Fruit fly (Drosophila melanogaster): ENCODE results near the gene Neb-cGP.

Gene Neb-cGP

dm6 chrX:10484206-10485112 lies 23.9 kb downstream of the Neb-cGP start (continued):
- TF ChIP-seq TFAM (GFP tag; optimal IDR thresholded peaks at IDR 0.05) (no peak), rib (GFP tag; IDR thresholded peaks at IDR 0.05) (no peak), bigmax (GFP tag; optimal IDR thresholded peaks at IDR 0.05) (no peak), hkb (optimal IDR thresholded peaks at IDR 0.05) (no peak), hkb (GFP tag; IDR thresholded peaks at IDR 0.05) (no peak), pnt (GFP tag; optimal IDR thresholded peaks at IDR 0.05) (no peak), CG10543 (GFP tag; optimal IDR thresholded peaks at IDR 0.05) (peak; percentile 22), Fer1 (GFP tag; optimal IDR thresholded peaks at IDR 0.05) (no peak), sug (tag; optimal IDR thresholded peaks at IDR 0.05) (peak; percentile 58), Pdp1 (GFP tag; optimal IDR thresholded peaks at IDR 0.05) (peak in 1 of 2 experiments; percentile 26), Rfx (GFP tag; IDR thresholded peaks at IDR 0.05) (0 out of 2 replicates have a peak, but pooled peaks have one; percentile 11), CG7839 (tag; optimal IDR thresholded peaks at IDR 0.05) (no peak), dati (GFP tag; IDR thresholded peaks at IDR 0.05) (no peak), row (GFP tag; IDR thresholded peaks at IDR 0.05) (peak; percentile 27; the same call in 1 of the 3 replicates), Xbp1 (GFP tag; optimal IDR thresholded peaks at IDR 0.05) (no peak), Med (GFP tag) (peak; percentile 57), mirr (GFP tag; optimal IDR thresholded peaks at IDR 0.05) (no peak), onecut (GFP tag; IDR thresholded peaks at IDR 0.05) (no peak), Sry-β (GFP tag; optimal IDR thresholded peaks at IDR 0.05) (no peak), CG1832 (GFP tag; optimal IDR thresholded peaks at IDR 0.05) (no peak), D (optimal IDR thresholded peaks at IDR 0.05) (no peak), D (GFP tag; optimal IDR thresholded peaks at IDR 0.05) (no peak), H15 (GFP tag; IDR thresholded peaks at IDR 0.05) (no peak), crol (GFP tag; IDR thresholded peaks at IDR 0.05) (0 out of 2 replicates have a peak, but pooled peaks have one; percentile 17), dysf (GFP tag; IDR thresholded peaks at IDR 0.05) (no peak), CG7745 (tag; optimal IDR thresholded peaks at IDR 0.05) (no peak), PHDP (tag; optimal IDR thresholded peaks at IDR 0.05) (no peak), HHEX (GFP tag; optimal IDR thresholded peaks at IDR 0.05) (no peak), jing (GFP tag; optimal IDR thresholded peaks at IDR 0.05) (no peak), Spps (tag; optimal IDR thresholded peaks at IDR 0.05) (no peak)

dm6 chrX:10486144-10487030 lies 25.9 kb downstream of the Neb-cGP start:
- TF ChIP-seq jigr1 (GFP tag; IDR thresholded peaks at IDR 0.05) (no peak), ewg (GFP tag; optimal IDR thresholded peaks at IDR 0.05) (peak; percentile 15), CG4820 (GFP tag; optimal IDR thresholded peaks at IDR 0.05) (peak; percentile 25), toy (GFP tag; IDR thresholded peaks at IDR 0.05) (0 out of 2 replicates have a peak, but pooled peaks have one; percentile 37), CG12769 (tag; optimal IDR thresholded peaks at IDR 0.05) (peak; percentile 76), CG10462 (GFP tag; optimal IDR thresholded peaks at IDR 0.05) (no peak), inv (GFP tag; IDR thresholded peaks at IDR 0.05; ENCODE audit: partially characterized antibody) (0 out of 2 replicates have a peak, but pooled peaks have one; percentile 14), CG12219 (GFP tag; optimal IDR thresholded peaks at IDR 0.05) (peak; percentile 63), zen (tag; optimal IDR thresholded peaks at IDR 0.05) (no peak), CG9609 (GFP tag; optimal IDR thresholded peaks at IDR 0.05) (peak; percentile 24), tin (GFP tag; optimal IDR thresholded peaks at IDR 0.05) (no peak), CTCF (GFP tag; optimal IDR thresholded peaks at IDR 0.05) (peak; percentile 25), CG17359 (tag; optimal IDR thresholded peaks at IDR 0.05) (peak; percentile 59), CG9876 (GFP tag; optimal IDR thresholded peaks at IDR 0.05) (no peak), ac (GFP tag; optimal IDR thresholded peaks at IDR 0.05) (no peak), Xbp1 (GFP tag; optimal IDR thresholded peaks at IDR 0.05) (peak; percentile 48), CG14667 (GFP tag; IDR thresholded peaks at IDR 0.05) (0 out of 2 replicates have a peak, but pooled peaks have one; percentile 24), chif (GFP tag; optimal IDR thresholded peaks at IDR 0.05) (peak; percentile 24 to 55), CG6765 (GFP tag; optimal IDR thresholded peaks at IDR 0.05) (peak; percentile 35), CG7928 (GFP tag; optimal IDR thresholded peaks at IDR 0.05) (peak; percentile 18)
